Worm (Caenorhabditis elegans) whole organism, L1 larva: ENCODE measurements around the gene lact-9.

Source experiments
- C16A3.4 ChIP-seq: fragments of 150-350 bp; optimal IDR thresholded peaks from 2 replicates; lab custom pipeline; 2014; ENCODE audit warnings: missing biosample characterization, missing genetic modification characterization
- aha-1 ChIP-seq: fragments of 150-350 bp; optimal IDR thresholded peaks from 2 replicates; lab custom pipeline; 2014; ENCODE audit warnings: missing biosample characterization, missing genetic modification characterization
- alr-1 ChIP-seq: fragments of 200-800 bp; sonication (Bioruptor generic); optimal IDR thresholded peaks from 2 replicates; lab custom pipeline; 2018; ENCODE audit warnings: borderline replicate concordance, mild to moderate bottlenecking, missing genetic modification characterization, missing compliant biosample characterization
- ama-1 ChIP-seq: fragments of 150-350 bp; optimal IDR thresholded peaks from 2 replicates; lab custom pipeline; 2014
- blmp-1 ChIP-seq: fragments of 150-350 bp; optimal IDR thresholded peaks from 2 replicates; lab custom pipeline; 2014; ENCODE audit warnings: missing biosample characterization, missing genetic modification characterization
- ceh-63 ChIP-seq: fragments of 200-800 bp; sonication (Bioruptor generic); optimal IDR thresholded peaks from 2 replicates; lab custom pipeline; 2018; ENCODE audit warnings: mild to moderate bottlenecking, missing genetic modification characterization, missing compliant biosample characterization
- ceh-8 ChIP-seq: fragments of 200-800 bp; sonication (Bioruptor generic); optimal IDR thresholded peaks from 2 replicates; lab custom pipeline; 2018; ENCODE audit warnings: mild to moderate bottlenecking, missing genetic modification characterization, moderate library complexity, missing compliant biosample characterization
- ceh-82 ChIP-seq, 3 experiments: fragments of 150-350 bp in 1 of 3; sonication (generic microtip) in 2 of 3; optimal IDR thresholded peaks; 2 replicates each; lab custom pipeline; 2014 to 2017; ENCODE audit warnings: missing biosample characterization in 3 of 3, missing genetic modification characterization in 3 of 3
- ceh-88 ChIP-seq: fragments of 200-800 bp; sonication (Bioruptor generic); IDR thresholded peaks from 2 replicates; pipeline ENCODE4 v1.3.6; 2022; ENCODE audit warnings: missing genetic modification characterization, missing compliant biosample characterization
- ces-1 ChIP-seq: fragments of 150-350 bp; optimal IDR thresholded peaks from 2 replicates; lab custom pipeline; 2014; ENCODE audit warnings: missing biosample characterization, missing genetic modification reagents, missing genetic modification characterization
- dpl-1 ChIP-seq, 3 experiments: fragments of 150-350 bp in 2 of 3; sonication (generic microtip) in 1 of 3; optimal IDR thresholded peaks; 2 replicates each; lab custom pipeline; 2014 to 2017; ENCODE audit warnings: missing biosample characterization in 3 of 3, missing genetic modification characterization in 3 of 3, missing genetic modification reagents in 3 of 3
- dsc-1 ChIP-seq: sonication (generic microtip); optimal IDR thresholded peaks from 2 replicates; lab custom pipeline; 2016; ENCODE audit warnings: mild to moderate bottlenecking, missing genetic modification characterization, missing compliant biosample characterization
- efl-3 ChIP-seq: fragments of 200-800 bp; sonication (Bioruptor generic); optimal IDR thresholded peaks from 2 replicates; lab custom pipeline; 2018; ENCODE audit warnings: mild to moderate bottlenecking, missing genetic modification characterization, missing compliant biosample characterization
- egl-13 ChIP-seq: sonication (generic microtip); optimal IDR thresholded peaks from 2 replicates; lab custom pipeline; 2016; ENCODE audit warnings: missing genotype, missing genetic modification reagents, missing genetic modification characterization, missing compliant biosample characterization
- egl-27 ChIP-seq, 2 experiments: fragments of 150-350 bp in 1 of 2; sonication (generic microtip); optimal IDR thresholded peaks; 3 replicates each; lab custom pipeline; 2017 to 2018; ENCODE audit warnings: missing biosample characterization in 2 of 2, missing genetic modification characterization in 2 of 2, missing genetic modification reagents in 2 of 2
- elt-2 ChIP-seq: sonication (generic microtip); optimal IDR thresholded peaks from 2 replicates; lab custom pipeline; 2016; ENCODE audit warnings: missing genetic modification characterization, mild to moderate bottlenecking, inconsistent platforms, missing compliant biosample characterization, missing genetic modification reagents
- ets-5 ChIP-seq: fragments of 200-800 bp; sonication (Bioruptor generic); IDR thresholded peaks from 2 replicates; pipeline ENCODE4 v1.3.6; 2022; ENCODE audit warnings: missing genetic modification characterization, missing compliant biosample characterization
- fkh-10 ChIP-seq: sonication (generic microtip); optimal IDR thresholded peaks from 2 replicates; lab custom pipeline; 2017; ENCODE audit warnings: missing biosample characterization, missing genetic modification reagents, missing genetic modification characterization
- fkh-4 ChIP-seq: sonication (generic microtip); optimal IDR thresholded peaks from 2 replicates; lab custom pipeline; 2016; ENCODE audit warnings: missing compliant biosample characterization, missing genetic modification characterization, borderline replicate concordance
- fkh-8 ChIP-seq: sonication (generic microtip); optimal IDR thresholded peaks from 2 replicates; lab custom pipeline; 2016; ENCODE audit warnings: mild to moderate bottlenecking, missing genetic modification characterization, missing compliant biosample characterization
- grh-1 ChIP-seq: fragments of 200-800 bp; sonication (Bioruptor generic); IDR thresholded peaks from 2 replicates; pipeline ENCODE4 v1.3.6; 2022; ENCODE audit warnings: missing genetic modification reagents, missing genetic modification characterization, missing compliant biosample characterization
- hlh-17 ChIP-seq: fragments of 200-800 bp; sonication (Bioruptor generic); optimal IDR thresholded peaks from 2 replicates; lab custom pipeline; 2018; ENCODE audit warnings: missing genetic modification characterization, mild to moderate bottlenecking, missing compliant biosample characterization, moderate library complexity, borderline replicate concordance
- hlh-4 ChIP-seq: sonication (generic microtip); optimal IDR thresholded peaks from 2 replicates; lab custom pipeline; 2016; ENCODE audit warnings: mild to moderate bottlenecking, missing genetic modification characterization, missing compliant biosample characterization
- irx-1 ChIP-seq: sonication (generic microtip); optimal IDR thresholded peaks from 2 replicates; lab custom pipeline; 2016; ENCODE audit warnings: missing genetic modification characterization, missing compliant biosample characterization
- lin-14 ChIP-seq: fragments of 200-800 bp; sonication (Bioruptor generic); optimal IDR thresholded peaks from 2 replicates; lab custom pipeline; 2018; ENCODE audit warnings: mild to moderate bottlenecking, missing genetic modification characterization, moderate library complexity, missing compliant biosample characterization
- lin-35 ChIP-seq, 2 experiments: fragments of 150-350 bp; optimal IDR thresholded peaks; 2 replicates each; lab custom pipeline; 2014; ENCODE audit warnings: missing biosample characterization in 2 of 2, missing genetic modification characterization in 2 of 2, missing genetic modification reagents in 2 of 2
- lin-39 ChIP-seq: fragments of 150-350 bp; optimal IDR thresholded peaks from 2 replicates; lab custom pipeline; 2014; ENCODE audit warnings: missing biosample characterization, missing genetic modification reagents, missing genetic modification characterization
- lsy-2 ChIP-seq, 2 experiments: fragments of 150-350 bp; optimal IDR thresholded peaks; 2 replicates each; lab custom pipeline; 2014; ENCODE audit warnings: missing biosample characterization in 2 of 2, missing genetic modification characterization in 2 of 2
- mab-9 ChIP-seq: fragments of 200-800 bp; sonication (Bioruptor generic); IDR thresholded peaks from 2 replicates; pipeline ENCODE4 v1.3.6; 2022; ENCODE audit warnings: missing genetic modification reagents, missing genetic modification characterization, missing compliant biosample characterization
- mdl-1 ChIP-seq, 2 experiments: fragments of 150-350 bp; optimal IDR thresholded peaks; 2 replicates each; lab custom pipeline; 2014 to 2017; ENCODE audit warnings: missing biosample characterization in 2 of 2, missing genetic modification characterization in 2 of 2, inconsistent platforms in 1 of 2
- mef-2 ChIP-seq: fragments of 150-350 bp; optimal IDR thresholded peaks from 2 replicates; lab custom pipeline; 2014; ENCODE audit warnings: missing biosample characterization, missing genetic modification characterization
- nhr-12 ChIP-seq: sonication (generic microtip); optimal IDR thresholded peaks from 2 replicates; lab custom pipeline; 2017; ENCODE audit warnings: missing biosample characterization, missing genetic modification characterization
- nhr-20 ChIP-seq: sonication (generic microtip); optimal IDR thresholded peaks from 2 replicates; lab custom pipeline; 2016; ENCODE audit warnings: mild to moderate bottlenecking, missing genetic modification characterization, missing compliant biosample characterization
- nhr-237 ChIP-seq: fragments of 150-350 bp; optimal IDR thresholded peaks from 2 replicates; lab custom pipeline; 2014; ENCODE audit warnings: missing biosample characterization, missing genetic modification characterization
- nhr-76 ChIP-seq: sonication (generic microtip); optimal IDR thresholded peaks from 2 replicates; lab custom pipeline; 2017; ENCODE audit warnings: missing biosample characterization, missing genetic modification characterization
- nhr-77 ChIP-seq: fragments of 150-350 bp; optimal IDR thresholded peaks from 2 replicates; lab custom pipeline; 2014; ENCODE audit warnings: missing biosample characterization, missing genetic modification characterization
- nhr-84 ChIP-seq: sonication (generic microtip); optimal IDR thresholded peaks from 2 replicates; lab custom pipeline; 2017; ENCODE audit warnings: missing biosample characterization, missing genetic modification characterization
- nhr-85 ChIP-seq: sonication (generic microtip); peaks from one replicate; lab custom pipeline; 2016; ENCODE audit warnings: missing genetic modification characterization, inconsistent platforms, missing compliant biosample characterization
- nhr-90 ChIP-seq: sonication (generic microtip); optimal IDR thresholded peaks from 2 replicates; lab custom pipeline; 2016; ENCODE audit warnings: mild to moderate bottlenecking, missing genetic modification characterization, missing compliant biosample characterization; ENCODE audit not compliant: poor library complexity
- pag-3 ChIP-seq: sonication (generic microtip); optimal IDR thresholded peaks from 2 replicates; lab custom pipeline; 2017; ENCODE audit warnings: missing genetic modification characterization, mild to moderate bottlenecking, missing compliant biosample characterization, antibody characterized with exemption, borderline replicate concordance; ENCODE audit not compliant: insufficient read depth
- pax-3 ChIP-seq: fragments of 200-800 bp; sonication (Bioruptor generic); optimal IDR thresholded peaks from 2 replicates; lab custom pipeline; 2018; ENCODE audit warnings: mild to moderate bottlenecking, missing genetic modification characterization, moderate library complexity, missing compliant biosample characterization
- pqm-1 ChIP-seq: sonication (generic microtip); optimal IDR thresholded peaks from 3 replicates; lab custom pipeline; 2017; ENCODE audit warnings: missing biosample characterization, missing genetic modification characterization
- rnt-1 ChIP-seq: sonication (generic microtip); optimal IDR thresholded peaks from 2 replicates; lab custom pipeline; 2016; ENCODE audit warnings: mild to moderate bottlenecking, missing genetic modification characterization, moderate library complexity, missing compliant biosample characterization
- skn-1 ChIP-seq: fragments of 150-350 bp; optimal IDR thresholded peaks from 2 replicates; lab custom pipeline; 2014; ENCODE audit warnings: missing biosample characterization, missing genetic modification characterization
- snpc-4 ChIP-seq: fragments of 150-350 bp; optimal IDR thresholded peaks from 2 replicates; lab custom pipeline; 2014; ENCODE audit warnings: missing biosample characterization, missing genetic modification characterization
- snu-23 ChIP-seq: sonication (generic microtip); optimal IDR thresholded peaks from 2 replicates; lab custom pipeline; 2016; ENCODE audit warnings: missing genetic modification characterization, missing compliant biosample characterization
- unc-130 ChIP-seq: fragments of 150-350 bp; optimal IDR thresholded peaks from 2 replicates; lab custom pipeline; 2017; ENCODE audit warnings: missing biosample characterization, missing genetic modification characterization, inconsistent platforms
- unc-30 ChIP-seq: sonication (generic microtip); optimal IDR thresholded peaks from 2 replicates; lab custom pipeline; 2017; ENCODE audit warnings: missing biosample characterization, missing genetic modification characterization
- unc-98 ChIP-seq: fragments of 200-800 bp; sonication (Bioruptor generic); IDR thresholded peaks from 2 replicates; pipeline ENCODE4 v1.3.6; 2022; ENCODE audit warnings: missing genetic modification characterization, missing compliant biosample characterization
- xbp-1 ChIP-seq: sonication (generic microtip); optimal IDR thresholded peaks from 2 replicates; lab custom pipeline; 2016; ENCODE audit warnings: missing genetic modification characterization, missing compliant biosample characterization
- zip-4 ChIP-seq: fragments of 200-800 bp; sonication (Bioruptor generic); optimal IDR thresholded peaks from 2 replicates; lab custom pipeline; 2018; ENCODE audit warnings: mild to moderate bottlenecking, missing genetic modification characterization, moderate library complexity, missing compliant biosample characterization

The lact-9 gene

ce11 chrIV:13778710-13779109 is 6.7 kb downstream of the lact-9 start, which contains the start of gene gly-10:
TSS of gene gly-10 (plus strand) at chrIV:13779096.
- TF ChIP-seq nhr-237 = no peak
- TF ChIP-seq nhr-85 (tag; lab: Kevin White, UChicago) = peak; percentile 64
- peak in 1 of 2 experiments; percentile 36 for TF ChIP-seq lsy-2 (tag; optimal IDR thresholded peaks at IDR 0.05; lab: Kevin White, UChicago)
- no peak for TF ChIP-seq efl-3 (GFP tag; lab: Kevin White, UChicago)

ce11 chrIV:13777480-13777879 is 8.0 kb downstream of the lact-9 start, which contains the start of gene rpl-18:
TSS of gene rpl-18 (plus strand) at chrIV:13777865.
- TF ChIP-seq nhr-12 (no peak), snpc-4 (tag; lab: Kevin White, UChicago) (peak; percentile 42), nhr-77 (tag; lab: Kevin White, UChicago) (peak; percentile 58), alr-1 (tag; lab: Kevin White, UChicago) (no peak), ces-1 (GFP tag; lab: Kevin White, UChicago) (no peak), mab-9 (no peak), ceh-8 (GFP tag; lab: Kevin White, UChicago) (no peak), skn-1 (tag; lab: Kevin White, UChicago) (peak; percentile 82), unc-98 (no peak), nhr-84 (tag; lab: Kevin White, UChicago) (no peak), zip-4 (no peak), rnt-1 (tag; lab: Kevin White, UChicago) (peak; percentile 80), nhr-90 (tag; lab: Kevin White, UChicago) (peak; percentile 67), dsc-1 (peak; percentile 53), pag-3 (no peak), dpl-1 (GFP tag; optimal IDR thresholded peaks at IDR 0.05; lab: Kevin White, UChicago) (peak; percentile 74 to 84 (median 80)), ceh-88 (GFP tag; lab: Robert Waterston, UW) (no peak), grh-1 (no peak), hlh-17 (GFP tag; lab: Kevin White, UChicago) (no peak), mef-2 (no peak), snu-23 (GFP tag; lab: Kevin White, UChicago) (peak; percentile 87), blmp-1 (tag; lab: Kevin White, UChicago) (peak; percentile 57), lin-14 (GFP tag; lab: Kevin White, UChicago) (no peak), elt-2 (tag; lab: Kevin White, UChicago) (peak; percentile 6), nhr-20 (peak; percentile 73), hlh-4 (no peak), fkh-10 (GFP tag; lab: Kevin White, UChicago) (peak; percentile 48), unc-130 (tag; lab: Kevin White, UChicago) (peak; percentile 91), fkh-4 (tag; lab: Kevin White, UChicago) (no peak), lin-35 (GFP tag; optimal IDR thresholded peaks at IDR 0.05; lab: Kevin White, UChicago) (peak; percentile 80 to 90), pqm-1 (tag; lab: Kevin White, UChicago) (no peak), unc-30 (tag; lab: Kevin White, UChicago) (no peak), fkh-8 (tag; lab: Kevin White, UChicago) (peak; percentile 69), egl-13 (tag; lab: Kevin White, UChicago) (peak; percentile 48), ama-1 (lab: Kevin White, UChicago) (no peak), aha-1 (tag; lab: Kevin White, UChicago) (no peak), mdl-1 (tag; optimal IDR thresholded peaks at IDR 0.05; lab: Kevin White, UChicago) (peak in 1 of 2 experiments; percentile 69), irx-1 (tag; lab: Kevin White, UChicago) (peak; percentile 59), ceh-82 (tag; optimal IDR thresholded peaks at IDR 0.05; lab: Kevin White, UChicago) (peak; percentile 39 to 86 (median 64)), xbp-1 (peak; percentile 80), lin-39 (tag; lab: Kevin White, UChicago) (peak; percentile 29), pax-3 (peak; percentile 25), C16A3.4 (tag; lab: Kevin White, UChicago) (peak; percentile 83), nhr-76 (tag; lab: Kevin White, UChicago) (no peak), ceh-63 (GFP tag; lab: Kevin White, UChicago) (no peak), egl-27 (tag; optimal IDR thresholded peaks at IDR 0.05; lab: Kevin White, UChicago) (no peak), nhr-237 (peak; percentile 38), ets-5 (GFP tag; lab: Robert Waterston, UW) (no peak)
